Worm (Caenorhabditis elegans) whole organism, young adult: ENCODE measurements around the gene apb-1.

Experiments
- B0261.1 ChIP-seq: sonication (generic microtip); optimal IDR thresholded peaks from 2 replicates; lab custom pipeline; 2016; ENCODE audit warnings: mild to moderate bottlenecking, missing genetic modification characterization, moderate library complexity, missing compliant biosample characterization
- C06A6.2 ChIP-seq: fragments of 200-800 bp; sonication (Bioruptor generic); conservative IDR thresholded peaks from 2 replicates; pipeline ENCODE4 v1.3.6; 2022; ENCODE audit warnings: missing genetic modification characterization, missing compliant biosample characterization
- C17E4.6 ChIP-seq: fragments of 200-800 bp; sonication (Bioruptor generic); IDR thresholded peaks from 2 replicates; pipeline ENCODE4 v1.3.6; 2022; ENCODE audit warnings: missing genetic modification reagents, missing genetic modification characterization, missing compliant biosample characterization
- D2030.7 ChIP-seq: fragments of 200-800 bp; sonication (Bioruptor generic); IDR thresholded peaks from 2 replicates; pipeline ENCODE4 v1.3.6; 2022; ENCODE audit warnings: missing genetic modification reagents, missing genetic modification characterization, missing compliant biosample characterization
- F33H1.4 ChIP-seq: fragments of 200-800 bp; sonication (Bioruptor generic); IDR thresholded peaks from 2 replicates; pipeline ENCODE4 v1.3.6; 2022; ENCODE audit warnings: missing genetic modification reagents, missing genetic modification characterization, missing compliant biosample characterization
- F57C9.4 ChIP-seq: sonication (generic microtip); optimal IDR thresholded peaks from 2 replicates; lab custom pipeline; 2017; ENCODE audit warnings: mild to moderate bottlenecking, missing genetic modification characterization, missing compliant biosample characterization
- K11D2.4 ChIP-seq: fragments of 200-800 bp; sonication (Bioruptor generic); IDR thresholded peaks from 2 replicates; pipeline ENCODE4 v1.3.6; 2022; ENCODE audit warnings: missing genetic modification reagents, missing genetic modification characterization, missing compliant biosample characterization
- Y67H2A.10 ChIP-seq: fragments of 200-800 bp; sonication (Bioruptor generic); conservative IDR thresholded peaks from 2 replicates; pipeline ENCODE4 v1.3.6; 2022; ENCODE audit warnings: missing genetic modification reagents, missing genetic modification characterization, missing compliant biosample characterization
- Y95B8A.8 ChIP-seq: fragments of 200-800 bp; sonication (Bioruptor generic); IDR thresholded peaks from 2 replicates; pipeline ENCODE4 v1.3.6; 2022; ENCODE audit warnings: missing genetic modification reagents, missing genetic modification characterization, missing compliant biosample characterization
- aptf-2 ChIP-seq: fragments of 200-800 bp; sonication (Bioruptor generic); conservative IDR thresholded peaks from 2 replicates; pipeline ENCODE4 v1.3.6; 2022; ENCODE audit warnings: missing genetic modification reagents, missing genetic modification characterization, missing compliant biosample characterization
- attf-5 ChIP-seq: fragments of 200-800 bp; sonication (Bioruptor generic); optimal IDR thresholded peaks from 2 replicates; lab custom pipeline; 2018; ENCODE audit warnings: mild to moderate bottlenecking, missing genetic modification characterization, missing compliant biosample characterization
- cebp-1 ChIP-seq, 2 experiments: fragments of 200-800 bp in 1 of 2; sonication (Bioruptor generic) in 1 of 2; sonication (generic microtip) in 1 of 2; IDR thresholded peaks in 1 of 2; optimal IDR thresholded peaks in 1 of 2; 2 replicates each; pipeline versions ENCODE4 v1.3.6 to Lab custom; 2017 to 2022; ENCODE audit warnings: missing compliant biosample characterization in 2 of 2, missing genetic modification characterization in 2 of 2, mild to moderate bottlenecking in 1 of 2, missing genetic modification reagents in 1 of 2, moderate library complexity in 1 of 2
- cebp-2 ChIP-seq: fragments of 200-800 bp; sonication (Bioruptor generic); IDR thresholded peaks from 2 replicates; pipeline ENCODE4 v1.3.6; 2022; ENCODE audit warnings: missing genetic modification characterization, missing compliant biosample characterization
- dox-1 ChIP-seq: fragments of 200-800 bp; sonication (Bioruptor generic); IDR thresholded peaks from 2 replicates; pipeline ENCODE4 v1.3.6; 2022; ENCODE audit warnings: missing genetic modification reagents, missing genetic modification characterization, missing compliant biosample characterization
- egl-18 ChIP-seq: fragments of 200-800 bp; sonication (Bioruptor generic); IDR thresholded peaks from 2 replicates; pipeline ENCODE4 v1.3.6; 2022; ENCODE audit warnings: missing genetic modification reagents, missing genetic modification characterization, missing compliant biosample characterization
- fkh-3 ChIP-seq: sonication (generic microtip); optimal IDR thresholded peaks from 2 replicates; lab custom pipeline; 2016; ENCODE audit warnings: mild to moderate bottlenecking, missing genetic modification characterization, missing compliant biosample characterization
- hmg-1.2 ChIP-seq: fragments of 200-800 bp; sonication (Bioruptor generic); IDR thresholded peaks from 2 replicates; pipeline ENCODE4 v1.3.6; 2022; ENCODE audit warnings: missing genetic modification reagents, missing genetic modification characterization, missing compliant biosample characterization
- hsf-1 ChIP-seq: fragments of 200-800 bp; sonication (Bioruptor generic); IDR thresholded peaks from 2 replicates; pipeline ENCODE4 v1.3.6; 2022; ENCODE audit warnings: missing genetic modification reagents, missing genetic modification characterization, missing compliant biosample characterization
- let-526 ChIP-seq: fragments of 200-800 bp; sonication (Bioruptor generic); IDR thresholded peaks from 2 replicates; pipeline ENCODE4 v1.3.6; 2022; ENCODE audit warnings: missing genetic modification reagents, missing genetic modification characterization, missing compliant biosample characterization
- lin-40 ChIP-seq: sonication (generic microtip); optimal IDR thresholded peaks from 2 replicates; lab custom pipeline; 2016; ENCODE audit warnings: missing genetic modification characterization, mild to moderate bottlenecking, missing compliant biosample characterization, missing genotype, missing genetic modification reagents
- madf-3 ChIP-seq: fragments of 200-800 bp; sonication (Bioruptor generic); IDR thresholded peaks from 2 replicates; pipeline ENCODE4 v1.3.6; 2022; ENCODE audit warnings: missing genetic modification reagents, missing genetic modification characterization, missing compliant biosample characterization
- madf-6 ChIP-seq: fragments of 200-800 bp; sonication (Bioruptor generic); IDR thresholded peaks from 2 replicates; pipeline ENCODE4 v1.3.6; 2022; ENCODE audit warnings: missing genetic modification reagents, missing genetic modification characterization, missing compliant biosample characterization
- madf-8 ChIP-seq: fragments of 200-800 bp; sonication (Bioruptor generic); conservative IDR thresholded peaks from 2 replicates; pipeline ENCODE4 v1.3.6; 2022; ENCODE audit warnings: missing genetic modification reagents, missing genetic modification characterization, missing compliant biosample characterization
- mcd-1 ChIP-seq: fragments of 200-800 bp; sonication (Bioruptor generic); IDR thresholded peaks from 2 replicates; pipeline ENCODE4 v1.3.6; 2022; ENCODE audit warnings: missing genetic modification reagents, missing genetic modification characterization, missing compliant biosample characterization
- nhr-80 ChIP-seq: sonication (generic microtip); optimal IDR thresholded peaks from 2 replicates; lab custom pipeline; 2016; ENCODE audit warnings: missing genetic modification characterization, missing compliant biosample characterization
- pha-4 ChIP-seq: fragments of 150-350 bp; sonication (generic microtip); optimal IDR thresholded peaks from 2 replicates; lab custom pipeline; 2014; ENCODE audit warnings: missing biosample characterization, missing genetic modification reagents, missing genetic modification characterization
- unc-130 ChIP-seq: sonication (generic microtip); optimal IDR thresholded peaks from 2 replicates; lab custom pipeline; 2016; ENCODE audit warnings: missing genetic modification reagents, missing genetic modification characterization, missing compliant biosample characterization
- unc-62 ChIP-seq: fragments of 150-350 bp; optimal IDR thresholded peaks from 2 replicates; lab custom pipeline; 2014; ENCODE audit warnings: missing biosample characterization, missing genetic modification reagents, missing genetic modification characterization
- xnd-1 ChIP-seq: sonication (generic microtip); optimal IDR thresholded peaks from 2 replicates; lab custom pipeline; 2016; ENCODE audit warnings: missing genotype, missing genetic modification reagents, missing genetic modification characterization, missing compliant biosample characterization
- ztf-28 ChIP-seq: fragments of 200-800 bp; sonication (Bioruptor generic); IDR thresholded peaks from 2 replicates; pipeline ENCODE4 v1.3.6; 2022; ENCODE audit warnings: missing genetic modification reagents, missing genetic modification characterization, missing compliant biosample characterization

apb-1 gene

DNA sequence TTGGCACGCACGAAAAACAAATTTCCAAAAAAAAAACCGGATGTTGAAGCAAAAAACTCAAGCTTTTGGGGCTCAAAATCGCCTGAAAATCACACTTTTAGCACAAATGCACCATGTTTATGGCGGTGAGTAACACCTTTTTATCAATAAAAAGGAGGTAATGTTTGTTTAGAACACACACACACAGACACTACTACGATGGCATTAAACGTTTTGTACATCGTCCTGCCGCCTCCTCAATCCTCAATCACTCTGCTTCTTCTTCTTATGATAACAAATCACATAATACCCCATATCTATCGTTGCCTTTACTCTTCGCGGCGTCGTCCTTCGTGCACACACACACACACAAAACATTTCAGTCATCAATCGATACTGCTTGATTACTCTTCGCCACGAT lies 10.6 kb downstream of the apb-1 start, which contains the start of gene gpa-17:
Gene gpa-17, plus strand, starts transcription at position 363 of the 400 bp plus-strand sequence.
- TF ChIP-seq hmg-1.2 (GFP tag; lab: Robert Waterston, UW) (no peak), nhr-80 (tag; lab: Kevin White, UChicago) (peak; percentile 64)

DNA sequence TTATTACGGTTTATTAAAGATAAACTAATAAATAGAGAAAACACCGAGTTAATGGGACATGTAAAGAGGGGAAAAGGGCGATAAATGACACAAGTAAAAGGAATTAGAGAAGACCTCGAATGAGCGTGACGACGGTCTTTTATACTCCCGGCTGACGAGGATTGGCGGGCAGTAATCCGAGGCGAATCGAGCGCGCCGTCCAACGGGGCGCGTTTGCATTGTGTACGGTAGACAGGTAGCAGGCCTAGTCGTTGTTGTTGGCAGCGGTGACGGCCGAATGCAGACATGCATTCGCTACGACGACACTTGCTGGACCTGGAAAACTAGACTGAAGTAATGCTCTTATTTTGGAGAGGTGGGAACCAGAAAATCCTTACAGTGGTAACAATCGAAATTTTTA lies 13.5 kb downstream of the apb-1 start:
- peak; percentile 85 for TF ChIP-seq madf-6 (GFP tag; lab: Robert Waterston, UW)
- TF ChIP-seq madf-8 (GFP tag; lab: Robert Waterston, UW), result peak; percentile 71
- TF ChIP-seq hmg-1.2 (GFP tag; lab: Robert Waterston, UW), result 0 out of 2 replicates have a peak, but pooled peaks have one; percentile 6
- 0 out of 2 replicates have a peak, but pooled peaks have one; percentile 17 for TF ChIP-seq hsf-1
- peak; percentile 22; the same call in 1 of the 2 replicates for TF ChIP-seq D2030.7 (GFP tag; lab: Robert Waterston, UW)
- 0 out of 2 replicates have a peak, but pooled peaks have one; percentile 59 for TF ChIP-seq ztf-28
- TF ChIP-seq mcd-1 (GFP tag; lab: Robert Waterston, UW), result peak; percentile 58
- 0 out of 2 replicates have a peak, but pooled peaks have one; percentile 18 for TF ChIP-seq K11D2.4 (GFP tag; lab: Robert Waterston, UW)
- TF ChIP-seq F33H1.4 (GFP tag; lab: Robert Waterston, UW), result 0 out of 2 replicates have a peak, but pooled peaks have one; percentile 32
- peak; percentile 57; the same call in 1 of the 2 replicates for TF ChIP-seq dox-1 (GFP tag; lab: Robert Waterston, UW)

DNA sequence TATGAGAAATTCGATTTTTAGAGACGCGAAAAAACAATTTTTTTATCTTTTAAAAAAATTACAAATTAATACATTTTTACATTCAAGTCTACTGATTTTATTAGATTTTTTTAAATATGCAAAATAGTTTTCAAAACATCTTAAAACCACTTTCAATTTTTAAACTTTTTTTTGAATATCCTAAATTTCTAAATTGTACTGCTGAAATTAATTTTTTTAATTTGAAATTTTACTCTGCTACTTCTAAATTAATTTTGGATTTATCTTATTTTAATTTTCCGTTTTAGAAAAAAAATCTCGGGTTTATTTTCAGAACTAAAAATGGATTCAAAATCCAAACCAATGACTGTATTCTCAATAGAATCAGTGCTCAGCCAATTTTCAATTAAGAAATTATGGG lies 17.8 kb downstream of the apb-1 start, which contains the start of gene Y71H2B.8:
Gene Y71H2B.8, plus strand, starts transcription at position 301 of the 400 bp plus-strand sequence.
- no peak for TF ChIP-seq fkh-3 (tag; lab: Kevin White, UChicago)

DNA sequence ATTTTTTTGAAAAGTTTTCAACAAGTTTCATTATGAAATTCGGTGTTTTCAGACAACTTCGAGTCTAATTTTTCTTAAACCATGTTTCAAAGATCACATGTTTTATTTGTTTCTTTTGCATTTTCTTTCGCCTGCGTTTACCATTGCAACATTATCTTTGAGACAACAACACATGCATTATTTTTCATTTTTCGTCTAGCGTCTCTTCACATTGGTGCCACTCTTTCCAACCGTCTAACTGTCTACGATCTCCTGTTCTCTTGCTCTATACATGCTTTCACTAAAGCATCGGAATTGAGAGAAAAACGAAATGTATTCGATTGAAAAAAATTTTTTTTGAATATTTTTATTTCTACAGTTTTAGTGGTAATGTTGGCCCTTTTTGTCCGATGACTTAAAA lies 18.3 kb downstream of the apb-1 start:
- TF ChIP-seq attf-5 (GFP tag; lab: Kevin White, UChicago) (peak; percentile 61), cebp-1 (GFP tag; IDR thresholded peaks at IDR 0.05; lab: Robert Waterston, UW) (no peak), cebp-1 (tag; optimal IDR thresholded peaks at IDR 0.05; lab: Kevin White, UChicago) (peak; percentile 53), nhr-80 (tag; lab: Kevin White, UChicago) (peak; percentile 31), lin-40 (tag; lab: Kevin White, UChicago) (peak; percentile 3), B0261.1 (no peak), let-526 (GFP tag; lab: Robert Waterston, UW) (no peak), hmg-1.2 (GFP tag; lab: Robert Waterston, UW) (peak; percentile 97)
- TF ChIP-seq, all 124 proteins: peak for 5

DNA sequence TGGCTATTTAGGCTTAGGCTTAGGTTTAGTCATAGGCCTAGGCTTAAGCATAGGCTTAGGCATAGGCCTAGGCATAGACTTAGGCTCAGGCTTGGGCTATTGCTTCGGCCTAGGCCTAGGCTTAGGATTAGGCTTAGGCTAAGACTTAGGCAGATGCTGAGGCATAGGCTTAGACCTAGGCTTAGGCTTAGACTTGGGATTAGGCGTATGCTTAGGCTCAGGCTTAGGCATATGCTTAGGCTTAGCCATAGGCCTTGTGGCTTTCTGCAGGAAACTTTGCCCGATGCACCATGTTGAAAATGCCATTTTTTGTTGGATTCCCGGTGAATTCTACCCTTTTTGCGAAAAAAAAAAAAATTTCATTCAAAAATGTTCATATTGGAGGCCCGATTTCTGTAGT lies 18.9 kb downstream of the apb-1 start:
- no peak for TF ChIP-seq C17E4.6
- TF ChIP-seq F57C9.4 (tag; lab: Kevin White, UChicago), result no peak
- no peak for TF ChIP-seq pha-4 (tag; lab: Kevin White, UChicago)
- no peak for TF ChIP-seq lin-40 (tag; lab: Kevin White, UChicago)
- no peak for TF ChIP-seq madf-3 (GFP tag; lab: Robert Waterston, UW)
- TF ChIP-seq Y95B8A.8 (GFP tag; lab: Robert Waterston, UW), result no peak
- TF ChIP-seq aptf-2 (GFP tag; lab: Robert Waterston, UW), result no peak
- TF ChIP-seq C06A6.2 (GFP tag; lab: Robert Waterston, UW), result no peak
- TF ChIP-seq egl-18 (GFP tag; lab: Robert Waterston, UW), result no peak
- TF ChIP-seq xnd-1, result no peak
- no peak for TF ChIP-seq unc-62 (GFP tag; lab: Kevin White, UChicago)
- no peak for TF ChIP-seq cebp-2
- TF ChIP-seq unc-130, result no peak
- no peak for TF ChIP-seq Y67H2A.10 (GFP tag; lab: Robert Waterston, UW)
